Worm (Caenorhabditis elegans): Measurements from ENCODE around the gene ZK792.1.

Gene ZK792.1

ce11 chrIV:11659794-11660312 lies at the start of gene ZK792.1:
Gene ZK792.1 (plus strand): TSS chrIV:11659844.
- TF ChIP-seq B0310.2 (tag; optimal IDR thresholded peaks at IDR 0.05) (no peak), ceh-36 (tag; optimal IDR thresholded peaks at IDR 0.05) (no peak), hnd-1 (tag; optimal IDR thresholded peaks at IDR 0.05) (no peak), F13C5.2 (tag; optimal IDR thresholded peaks at IDR 0.05) (no peak), aly-1 (tag; optimal IDR thresholded peaks at IDR 0.05) (no peak), tbx-37 (GFP tag; conservative IDR thresholded peaks at IDR 0.05) (no peak), pes-1 (GFP tag; IDR thresholded peaks at IDR 0.05) (no peak), hmbx-1 (tag; optimal IDR thresholded peaks at IDR 0.05) (no peak), tbx-11 (GFP tag; IDR thresholded peaks at IDR 0.05) (no peak), ceh-13 (GFP tag; optimal IDR thresholded peaks at IDR 0.05) (no peak), flt-1 (GFP tag; IDR thresholded peaks at IDR 0.05) (no peak), ets-7 (tag; optimal IDR thresholded peaks at IDR 0.05) (no peak), scrt-1 (GFP tag; IDR thresholded peaks at IDR 0.05) (no peak), ama-1 (optimal IDR thresholded peaks at IDR 0.05) (no peak), sea-1 (GFP tag; conservative IDR thresholded peaks at IDR 0.05) (no peak), tra-4 (tag; optimal IDR thresholded peaks at IDR 0.05) (no peak), hmg-4 (GFP tag; optimal IDR thresholded peaks at IDR 0.05) (no peak)

ce11 chrIV:11620909-11621308 lies 38.7 kb upstream of the ZK792.1 start, which contains the start of gene dsl-5:
Gene dsl-5 (minus strand): TSS chrIV:11621009.
- TF ChIP-seq hmg-4 (GFP tag; optimal IDR thresholded peaks at IDR 0.05) (no peak), hmbx-1 (tag; optimal IDR thresholded peaks at IDR 0.05) (no peak), flt-1 (GFP tag; IDR thresholded peaks at IDR 0.05) (no peak), B0310.2 (tag; optimal IDR thresholded peaks at IDR 0.05) (no peak), sea-1 (GFP tag; conservative IDR thresholded peaks at IDR 0.05) (no peak), F13C5.2 (tag; optimal IDR thresholded peaks at IDR 0.05) (no peak), tra-4 (tag; optimal IDR thresholded peaks at IDR 0.05) (no peak), scrt-1 (GFP tag; IDR thresholded peaks at IDR 0.05) (no peak), pes-1 (GFP tag; IDR thresholded peaks at IDR 0.05) (no peak), ceh-36 (tag; optimal IDR thresholded peaks at IDR 0.05) (no peak), ets-7 (tag; optimal IDR thresholded peaks at IDR 0.05) (no peak), ama-1 (optimal IDR thresholded peaks at IDR 0.05) (no peak), tbx-11 (GFP tag; IDR thresholded peaks at IDR 0.05) (no peak), aly-1 (tag; optimal IDR thresholded peaks at IDR 0.05) (no peak), ceh-13 (GFP tag; optimal IDR thresholded peaks at IDR 0.05) (no peak), tbx-37 (GFP tag; conservative IDR thresholded peaks at IDR 0.05) (no peak)

- TF ChIP-seq tbx-11 (GFP tag; IDR thresholded peaks at IDR 0.05), result no peak
- TF ChIP-seq pes-1 (GFP tag; IDR thresholded peaks at IDR 0.05), result no peak
- TF ChIP-seq hmbx-1 (tag; optimal IDR thresholded peaks at IDR 0.05), result no peak
- no peak for TF ChIP-seq B0310.2 (tag; optimal IDR thresholded peaks at IDR 0.05)
- no peak for TF ChIP-seq ceh-13 (GFP tag; optimal IDR thresholded peaks at IDR 0.05)
- no peak for TF ChIP-seq hnd-1 (tag; optimal IDR thresholded peaks at IDR 0.05)
- TF ChIP-seq tra-4 (tag; optimal IDR thresholded peaks at IDR 0.05), result no peak
- TF ChIP-seq tbx-37 (GFP tag; conservative IDR thresholded peaks at IDR 0.05), result no peak
- no peak for TF ChIP-seq ets-7 (tag; optimal IDR thresholded peaks at IDR 0.05)
- TF ChIP-seq ceh-36 (tag; optimal IDR thresholded peaks at IDR 0.05), result no peak
- no peak for TF ChIP-seq scrt-1 (GFP tag; IDR thresholded peaks at IDR 0.05)
- no peak for TF ChIP-seq aly-1 (tag; optimal IDR thresholded peaks at IDR 0.05)
- TF ChIP-seq flt-1 (GFP tag; IDR thresholded peaks at IDR 0.05), result no peak
- TF ChIP-seq hmg-4 (GFP tag; optimal IDR thresholded peaks at IDR 0.05), result no peak
- no peak for TF ChIP-seq F13C5.2 (tag; optimal IDR thresholded peaks at IDR 0.05)
- TF ChIP-seq ama-1 (optimal IDR thresholded peaks at IDR 0.05), result no peak
- no peak for TF ChIP-seq sea-1 (GFP tag; conservative IDR thresholded peaks at IDR 0.05)
These were observed 37.3 kb upstream of the ZK792.1 start for ce11 chrIV:11622336-11622735.

- no peak for TF ChIP-seq scrt-1 (GFP tag; IDR thresholded peaks at IDR 0.05)
- no peak for TF ChIP-seq hnd-1 (tag; optimal IDR thresholded peaks at IDR 0.05)
- TF ChIP-seq tbx-37 (GFP tag; conservative IDR thresholded peaks at IDR 0.05), result no peak
- TF ChIP-seq tra-4 (tag; optimal IDR thresholded peaks at IDR 0.05), result no peak
- TF ChIP-seq aly-1 (tag; optimal IDR thresholded peaks at IDR 0.05), result no peak
- no peak for TF ChIP-seq ets-7 (tag; optimal IDR thresholded peaks at IDR 0.05)
- no peak for TF ChIP-seq B0310.2 (tag; optimal IDR thresholded peaks at IDR 0.05)
- TF ChIP-seq ceh-36 (tag; optimal IDR thresholded peaks at IDR 0.05), result no peak
- no peak for TF ChIP-seq ama-1 (optimal IDR thresholded peaks at IDR 0.05)
- no peak for TF ChIP-seq hmbx-1 (tag; optimal IDR thresholded peaks at IDR 0.05)
- TF ChIP-seq flt-1 (GFP tag; IDR thresholded peaks at IDR 0.05), result no peak
- no peak for TF ChIP-seq hmg-4 (GFP tag; optimal IDR thresholded peaks at IDR 0.05)
These were observed 36.6 kb upstream of the ZK792.1 start, which contains the start of gene lys-4 for ce11 chrIV:11623060-11623459. Gene lys-4 (minus strand): TSS chrIV:11623174.

ce11 chrIV:11623759-11624287 lies 35.8 kb upstream of the ZK792.1 start:
- TF ChIP-seq B0310.2 (tag; optimal IDR thresholded peaks at IDR 0.05) (no peak), sea-1 (GFP tag; conservative IDR thresholded peaks at IDR 0.05) (no peak), F13C5.2 (tag; optimal IDR thresholded peaks at IDR 0.05) (no peak), ceh-36 (tag; optimal IDR thresholded peaks at IDR 0.05) (no peak), scrt-1 (GFP tag; IDR thresholded peaks at IDR 0.05) (no peak), aly-1 (tag; optimal IDR thresholded peaks at IDR 0.05) (no peak), hnd-1 (tag; optimal IDR thresholded peaks at IDR 0.05) (no peak)

- TF ChIP-seq hnd-1 (tag; optimal IDR thresholded peaks at IDR 0.05), result no peak
These were observed 34.2 kb upstream of the ZK792.1 start, which contains the start of gene lys-5 for ce11 chrIV:11625482-11625881. Gene lys-5 (minus strand): TSS chrIV:11625582.

- no peak for TF ChIP-seq hmbx-1 (tag; optimal IDR thresholded peaks at IDR 0.05)
These were observed 31.8 kb upstream of the ZK792.1 start, which contains the start of gene lys-6 for ce11 chrIV:11627847-11628246. Gene lys-6 (minus strand): TSS chrIV:11627947.

ce11 chrIV:11631750-11632149 lies 27.9 kb upstream of the ZK792.1 start, which contains the start of gene F58B3.4:
Gene F58B3.4 (minus strand): TSS chrIV:11631850.
- no peak for TF ChIP-seq hnd-1 (tag; optimal IDR thresholded peaks at IDR 0.05)
- TF ChIP-seq hmbx-1 (tag; optimal IDR thresholded peaks at IDR 0.05), result no peak
- TF ChIP-seq ets-7 (tag; optimal IDR thresholded peaks at IDR 0.05), result no peak
- TF ChIP-seq F13C5.2 (tag; optimal IDR thresholded peaks at IDR 0.05), result no peak
- TF ChIP-seq scrt-1 (GFP tag; IDR thresholded peaks at IDR 0.05), result no peak
- no peak for TF ChIP-seq ceh-36 (tag; optimal IDR thresholded peaks at IDR 0.05)
- TF ChIP-seq tbx-37 (GFP tag; conservative IDR thresholded peaks at IDR 0.05), result no peak
- TF ChIP-seq ama-1 (optimal IDR thresholded peaks at IDR 0.05), result no peak

Data from whole organism, early embryonic.